Worm (Caenorhabditis elegans) whole organism, mixed stage, embryonic: ENCODE results near the gene ZK563.2.

Experiments
- elt-1 ChIP-seq: sonication (generic microtip); optimal IDR thresholded peaks from 2 replicates; lab custom pipeline; 2017; ENCODE audit warnings: missing genetic modification characterization, mild to moderate bottlenecking, missing compliant biosample characterization, antibody characterized with exemption, moderate library complexity, borderline replicate concordance; ENCODE audit not compliant: insufficient read depth
- nhr-12 ChIP-seq: fragments of 150-350 bp; optimal IDR thresholded peaks from 2 replicates; lab custom pipeline; 2014; ENCODE audit warnings: missing biosample characterization, missing genetic modification characterization
- nhr-237 ChIP-seq: fragments of 150-350 bp; optimal IDR thresholded peaks from 2 replicates; lab custom pipeline; 2014; ENCODE audit warnings: missing biosample characterization, missing genetic modification characterization
- pha-4 ChIP-seq: fragments of 150-350 bp; optimal IDR thresholded peaks from 2 replicates; lab custom pipeline; 2018; ENCODE audit warnings: missing biosample characterization, missing genetic modification reagents, missing genetic modification characterization
- snpc-4 ChIP-seq: fragments of 150-350 bp; optimal IDR thresholded peaks from 2 replicates; lab custom pipeline; 2014; ENCODE audit warnings: missing biosample characterization, missing genetic modification characterization
- tbx-8 ChIP-seq: fragments of 200-800 bp; sonication (Bioruptor generic); optimal IDR thresholded peaks from 2 replicates; lab custom pipeline; 2018; ENCODE audit warnings: mild to moderate bottlenecking, missing genetic modification characterization, moderate library complexity, missing compliant biosample characterization
- unc-39 ChIP-seq: fragments of 150-350 bp; optimal IDR thresholded peaks from 2 replicates; lab custom pipeline; 2014; ENCODE audit warnings: missing biosample characterization, missing genetic modification characterization
- zip-8 ChIP-seq: fragments of 150-350 bp; optimal IDR thresholded peaks from 2 replicates; lab custom pipeline; 2014; ENCODE audit warnings: missing biosample characterization, missing genetic modification characterization

- no peak for TF ChIP-seq snpc-4 (tag; lab: Kevin White, UChicago)
- TF ChIP-seq unc-39 (tag; lab: Kevin White, UChicago), result no peak
- TF ChIP-seq nhr-12 (tag; lab: Kevin White, UChicago), result no peak
- no peak for TF ChIP-seq pha-4 (tag; lab: Kevin White, UChicago)
- TF ChIP-seq elt-1 (tag; lab: Kevin White, UChicago), result no peak
- no peak for TF ChIP-seq nhr-237
- no peak for TF ChIP-seq zip-8 (tag; lab: Kevin White, UChicago)
- TF ChIP-seq tbx-8, result no peak
Observed at ce11 chrX:3416063-3416462, 47.3 kb downstream of the ZK563.2 start.
